Worm (Caenorhabditis elegans): ENCODE results near the gene F25F2.1.

F25F2.1 gene

DNA sequence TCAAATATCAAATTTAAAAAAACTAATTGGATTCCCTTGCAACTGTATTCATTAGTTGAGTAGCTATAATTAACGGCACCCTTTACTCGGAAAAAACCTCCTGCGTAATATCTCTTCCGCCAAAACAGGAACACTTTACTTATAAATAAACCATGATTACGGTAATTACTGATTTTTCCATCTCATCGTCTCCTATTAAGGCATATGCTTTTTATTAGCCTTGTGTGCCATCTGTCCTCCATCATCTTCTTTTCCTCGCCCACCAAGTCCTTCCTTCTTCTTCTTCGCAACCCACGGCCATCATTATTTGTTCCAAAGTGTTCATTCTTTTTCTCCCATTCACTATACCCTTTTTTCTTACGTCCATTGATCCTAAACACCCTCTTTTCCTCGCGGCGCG is 10.8 kb downstream of the F25F2.1 start:
- TF ChIP-seq tag-97 (GFP tag; IDR thresholded peaks at IDR 0.05) (no peak), ztf-11 (tag; optimal IDR thresholded peaks at IDR 0.05) (no peak), unc-62 (GFP tag; optimal IDR thresholded peaks at IDR 0.05 in 1 of 2) (peak in 1 of 2 experiments; percentile 60), unc-62 (tag; optimal IDR thresholded peaks at IDR 0.05) (no peak), ceh-82 (tag; optimal IDR thresholded peaks at IDR 0.05) (no peak), hmg-1.1 (GFP tag; IDR thresholded peaks at IDR 0.05) (no peak), daf-19 (GFP tag; conservative IDR thresholded peaks at IDR 0.05) (no peak), egl-27 (tag; optimal IDR thresholded peaks at IDR 0.05) (no peak)

DNA sequence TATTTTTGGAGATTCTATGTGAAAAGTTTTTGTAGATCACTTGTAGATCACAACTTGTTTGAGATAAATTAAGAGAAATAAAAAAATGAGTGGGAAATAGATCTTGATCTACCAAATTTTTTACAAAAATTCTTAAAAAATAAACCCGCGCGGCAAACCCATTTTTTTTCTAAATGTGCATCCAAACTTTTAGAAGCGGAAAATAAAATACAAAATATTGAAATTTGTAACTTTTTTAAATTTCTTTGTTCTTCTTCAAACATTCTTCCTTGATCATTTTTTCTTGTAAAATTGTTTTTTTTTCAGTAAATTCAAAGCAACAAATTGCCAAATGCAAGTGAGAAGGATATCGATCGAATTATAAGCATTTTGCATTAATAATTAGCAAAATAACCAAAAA is 11.4 kb downstream of the F25F2.1 start, which contains the start of gene cdh-4:
cdh-4 (plus strand) TSS at position 301 of the 400 bp plus-strand sequence.
- TF ChIP-seq F44E2.7 (GFP tag; IDR thresholded peaks at IDR 0.05) (no peak), ceh-32 (tag; optimal IDR thresholded peaks at IDR 0.05; ENCODE audit: poor library complexity) (no peak), lin-15B (tag; optimal IDR thresholded peaks at IDR 0.05) (no peak), T20F7.1 (GFP tag; optimal IDR thresholded peaks at IDR 0.05) (no peak), zip-11 (GFP tag; IDR thresholded peaks at IDR 0.05) (no peak), ceh-20 (GFP tag; IDR thresholded peaks at IDR 0.05) (no peak), zag-1 (tag; optimal IDR thresholded peaks at IDR 0.05) (no peak), hlh-11 (tag; optimal IDR thresholded peaks at IDR 0.05) (no peak), F26F4.8 (GFP tag; conservative IDR thresholded peaks at IDR 0.05) (no peak), mxl-2 (GFP tag; conservative IDR thresholded peaks at IDR 0.05) (no peak), ctbp-1 (GFP tag; IDR thresholded peaks at IDR 0.05) (no peak), saeg-2 (GFP tag; IDR thresholded peaks at IDR 0.05) (no peak), egl-27 (tag; optimal IDR thresholded peaks at IDR 0.05) (no peak)

DNA sequence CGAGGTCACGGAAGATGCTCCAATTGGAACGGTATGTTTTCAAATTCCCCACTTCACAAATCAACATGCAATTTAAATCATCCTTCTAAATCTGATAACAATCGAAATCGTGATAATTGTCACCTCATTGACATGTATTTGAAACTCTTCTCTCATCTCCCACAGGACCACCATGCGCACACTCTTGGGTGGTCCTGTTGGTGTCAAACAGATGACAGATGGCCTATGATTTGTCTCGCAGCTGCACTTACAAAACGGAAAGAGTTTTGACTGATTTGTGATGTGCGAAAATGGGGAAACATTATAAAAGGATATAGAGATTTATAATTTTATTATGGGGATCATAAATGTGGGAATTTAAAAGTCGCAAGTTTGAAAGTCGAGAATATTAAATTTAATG is 14.8 kb downstream of the F25F2.1 start:
- no peak for TF ChIP-seq madf-9 (GFP tag; conservative IDR thresholded peaks at IDR 0.05)
- TF ChIP-seq unc-62 (GFP tag; optimal IDR thresholded peaks at IDR 0.05 in 1 of 2) = peak in 1 of 2 experiments; percentile 89
- no peak for TF ChIP-seq unc-62 (tag; optimal IDR thresholded peaks at IDR 0.05)

DNA sequence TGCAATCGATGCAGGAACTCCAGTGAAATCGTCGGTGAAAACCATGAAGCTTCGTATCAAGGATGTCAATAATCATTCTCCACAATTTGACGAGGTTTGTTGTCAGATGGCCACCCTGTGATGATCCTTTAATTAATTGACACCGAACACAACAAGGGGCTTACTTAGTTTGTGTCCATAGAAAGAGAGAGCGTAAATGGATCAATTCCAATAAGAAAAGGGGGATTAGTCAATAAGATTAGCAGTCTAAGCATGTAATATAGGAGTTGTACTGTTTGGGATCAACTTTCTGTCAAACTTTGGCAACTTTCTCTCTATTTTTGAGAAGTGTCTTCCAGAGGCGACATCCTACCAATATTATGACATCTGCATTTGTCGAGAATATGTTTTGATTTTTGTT is 15.4 kb downstream of the F25F2.1 start:
- no peak for TF ChIP-seq ctbp-1 (GFP tag; IDR thresholded peaks at IDR 0.05)
- no peak for TF ChIP-seq snpc-1.2 (GFP tag; IDR thresholded peaks at IDR 0.05)
- TF ChIP-seq cey-2 (tag; optimal IDR thresholded peaks at IDR 0.05; ENCODE audit: borderline replicate concordance, insufficient read depth) = no peak
- no peak for TF ChIP-seq unc-130 (GFP tag; optimal IDR thresholded peaks at IDR 0.05)
- TF ChIP-seq ceh-28 (tag; optimal IDR thresholded peaks at IDR 0.05) = no peak
- TF ChIP-seq mes-2 (tag; optimal IDR thresholded peaks at IDR 0.05; ENCODE audit: poor library complexity, severe bottlenecking) = no peak
- TF ChIP-seq ZK337.2 (GFP tag; IDR thresholded peaks at IDR 0.05) = no peak

DNA sequence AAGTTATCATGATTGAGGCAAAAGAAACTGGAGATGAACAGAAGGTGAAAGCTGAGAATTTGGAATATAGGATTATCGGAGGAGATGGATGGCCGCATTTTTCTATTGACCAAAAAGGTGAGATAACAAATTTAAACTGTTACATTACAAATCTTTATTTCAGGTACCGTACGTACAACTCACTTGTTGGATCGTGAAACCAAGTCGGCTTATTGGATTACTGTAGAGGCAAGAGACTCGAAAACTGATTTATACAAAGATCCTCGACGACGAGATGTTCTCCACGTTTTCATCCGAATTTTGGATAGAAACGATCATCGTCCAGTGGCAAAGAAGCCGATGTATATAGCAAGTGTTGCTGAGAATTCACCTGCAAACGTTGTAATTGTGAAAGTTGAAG is 17.3 kb downstream of the F25F2.1 start:
- TF ChIP-seq zip-2 (tag; optimal IDR thresholded peaks at IDR 0.05) (no peak), aha-1 (tag) (peak; percentile 5), unc-62 (GFP tag; optimal IDR thresholded peaks at IDR 0.05 in 1 of 2) (peak in 1 of 2 experiments; percentile 92), unc-62 (tag; optimal IDR thresholded peaks at IDR 0.05) (no peak)

DNA sequence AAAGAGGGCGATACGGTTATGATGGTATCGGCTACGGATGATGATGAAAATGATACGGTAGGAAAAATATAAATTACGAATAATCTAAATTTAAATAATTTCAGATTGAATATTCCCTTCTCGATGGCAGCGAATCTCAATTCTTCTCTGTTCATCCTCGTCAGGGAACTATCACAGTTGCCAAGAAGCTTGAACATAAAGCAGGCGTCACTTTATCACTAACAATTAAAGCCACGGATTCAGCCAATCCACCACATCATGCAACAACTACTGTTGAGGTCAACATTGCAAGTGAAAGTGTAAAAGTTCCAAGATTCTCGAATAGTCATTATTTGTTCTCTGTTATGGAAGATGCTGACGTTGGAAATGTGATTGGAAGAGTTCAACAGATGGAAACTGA is 22.3 kb downstream of the F25F2.1 start:
- no peak for TF ChIP-seq dmd-9 (GFP tag; IDR thresholded peaks at IDR 0.05)
- peak in 1 of 2 experiments; percentile 90 for TF ChIP-seq unc-62 (GFP tag; optimal IDR thresholded peaks at IDR 0.05 in 1 of 2)
- TF ChIP-seq unc-62 (tag; optimal IDR thresholded peaks at IDR 0.05) = no peak

DNA sequence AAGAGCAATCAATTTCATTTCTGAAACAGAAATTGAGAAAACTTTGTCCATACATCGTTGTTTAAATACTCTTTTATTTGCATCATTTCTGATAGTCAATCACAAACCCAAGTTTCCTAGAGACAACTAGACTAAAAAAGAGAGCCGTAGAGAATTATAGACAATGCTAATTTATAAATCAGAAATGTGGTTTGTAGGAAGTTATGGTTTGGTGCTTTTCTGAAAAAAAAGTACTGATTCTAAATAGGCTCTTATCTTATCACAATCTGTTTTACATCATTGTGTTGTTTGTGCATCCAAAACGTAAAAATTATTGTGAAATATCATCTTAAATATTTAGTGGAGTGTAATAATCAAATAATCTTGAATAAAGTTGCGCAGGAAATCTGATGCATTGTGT is 31.9 kb downstream of the F25F2.1 start, which contains the start of gene ugt-62:
ugt-62 (minus strand) TSS at position 20 of the 400 bp plus-strand sequence.
- TF ChIP-seq ZK337.2 (GFP tag; IDR thresholded peaks at IDR 0.05) = no peak
- no peak for TF ChIP-seq snpc-4 (tag; optimal IDR thresholded peaks at IDR 0.05)
- TF ChIP-seq php-3 (GFP tag; IDR thresholded peaks at IDR 0.05) = peak; percentile 71
- TF ChIP-seq ZK546.5 (tag; optimal IDR thresholded peaks at IDR 0.05) = no peak
- no peak for TF ChIP-seq fos-1 (tag; optimal IDR thresholded peaks at IDR 0.05)
- no peak for TF ChIP-seq snpc-1.2 (GFP tag; IDR thresholded peaks at IDR 0.05)
- TF ChIP-seq ceh-20 (GFP tag; IDR thresholded peaks at IDR 0.05) = no peak
- peak; percentile 89 for TF ChIP-seq nhr-28 (tag; optimal IDR thresholded peaks at IDR 0.05)
- TF ChIP-seq nhr-48 (tag; optimal IDR thresholded peaks at IDR 0.05) = peak; percentile 57
- TF ChIP-seq ceh-44 (GFP tag; IDR thresholded peaks at IDR 0.05) = no peak
- no peak for TF ChIP-seq daf-16 (GFP tag; optimal IDR thresholded peaks at IDR 0.05)
- TF ChIP-seq daf-16 (tag; optimal IDR thresholded peaks at IDR 0.05) = peak; percentile 86
- TF ChIP-seq dmd-9 (GFP tag; IDR thresholded peaks at IDR 0.05) = no peak
- peak; percentile 80 for TF ChIP-seq nhr-77 (tag; optimal IDR thresholded peaks at IDR 0.05)
- TF ChIP-seq zag-1 (tag; optimal IDR thresholded peaks at IDR 0.05) = no peak
- TF ChIP-seq dmd-6 (GFP tag; IDR thresholded peaks at IDR 0.05) = peak; percentile 84
